Worm (Caenorhabditis elegans): ENCODE measurements around the gene T15B7.1.

T15B7.1 gene

ce11 chrV:6811863-6812262, 30.7 kb upstream of the T15B7.1 start:
- TF ChIP-seq nhr-76 (tag; optimal IDR thresholded peaks at IDR 0.05), result no peak
- TF ChIP-seq daf-16 (GFP tag; optimal IDR thresholded peaks at IDR 0.05), result no peak
- TF ChIP-seq daf-16 (tag; optimal IDR thresholded peaks at IDR 0.05), result peak; percentile 8
- peak; percentile 89 for TF ChIP-seq pqm-1 (tag; optimal IDR thresholded peaks at IDR 0.05)
- TF ChIP-seq dmd-6 (GFP tag; IDR thresholded peaks at IDR 0.05), result peak; percentile 83
- no peak for TF ChIP-seq R02D3.7 (tag; optimal IDR thresholded peaks at IDR 0.05)
- TF ChIP-seq unc-62 (GFP tag; optimal IDR thresholded peaks at IDR 0.05 in 1 of 2), result peak in 1 of 2 experiments; percentile 40
- TF ChIP-seq unc-62 (tag; optimal IDR thresholded peaks at IDR 0.05), result no peak
- TF ChIP-seq nhr-28 (tag; optimal IDR thresholded peaks at IDR 0.05), result peak; percentile 61

- TF ChIP-seq unc-62 (GFP tag; optimal IDR thresholded peaks at IDR 0.05 in 1 of 2) (peak in 1 of 2 experiments; percentile 37), unc-62 (tag; optimal IDR thresholded peaks at IDR 0.05) (no peak), rbr-2 (tag; optimal IDR thresholded peaks at IDR 0.05) (no peak), dmd-9 (GFP tag; IDR thresholded peaks at IDR 0.05) (no peak), aha-1 (tag) (peak; percentile 65), mdl-1 (tag; optimal IDR thresholded peaks at IDR 0.05) (no peak), ceh-44 (GFP tag; IDR thresholded peaks at IDR 0.05) (no peak), aly-2 (tag; optimal IDR thresholded peaks at IDR 0.05) (no peak), F44E2.7 (GFP tag; IDR thresholded peaks at IDR 0.05) (no peak)
Measured at ce11 chrV:6813862-6814261, 28.7 kb upstream of the T15B7.1 start.

ce11 chrV:6817184-6817583, 25.4 kb upstream of the T15B7.1 start, which contains the start of gene dmsr-14:
dmsr-14 (minus strand) TSS chrV:6817284.
- TF ChIP-seq nhr-77 (tag; optimal IDR thresholded peaks at IDR 0.05) (no peak), aly-2 (tag; optimal IDR thresholded peaks at IDR 0.05) (no peak)

- TF ChIP-seq cey-2 (tag; optimal IDR thresholded peaks at IDR 0.05; ENCODE audit: borderline replicate concordance, insufficient read depth) (no peak), vab-7 (GFP tag; IDR thresholded peaks at IDR 0.05) (no peak), zfp-2 (tag; optimal IDR thresholded peaks at IDR 0.05) (no peak), madf-5 (GFP tag; IDR thresholded peaks at IDR 0.05) (no peak), saeg-2 (GFP tag; IDR thresholded peaks at IDR 0.05) (no peak), dmd-9 (GFP tag; IDR thresholded peaks at IDR 0.05) (no peak), nhr-28 (tag; optimal IDR thresholded peaks at IDR 0.05) (no peak), F44E2.7 (GFP tag; IDR thresholded peaks at IDR 0.05) (no peak), ceh-28 (tag; optimal IDR thresholded peaks at IDR 0.05) (no peak), aly-2 (tag; optimal IDR thresholded peaks at IDR 0.05) (no peak), nhr-76 (tag; optimal IDR thresholded peaks at IDR 0.05) (no peak), duxl-1 (tag; optimal IDR thresholded peaks at IDR 0.05; ENCODE audit: poor library complexity) (no peak), hlh-11 (tag; optimal IDR thresholded peaks at IDR 0.05) (no peak), attf-4 (tag; optimal IDR thresholded peaks at IDR 0.05) (no peak), zfp-3 (GFP tag; conservative IDR thresholded peaks at IDR 0.05) (no peak), daf-8 (GFP tag; IDR thresholded peaks at IDR 0.05) (no peak), zip-11 (GFP tag; IDR thresholded peaks at IDR 0.05) (no peak), R02D3.7 (tag; optimal IDR thresholded peaks at IDR 0.05) (no peak), hmg-1.1 (GFP tag; IDR thresholded peaks at IDR 0.05) (no peak)
Measured at ce11 chrV:6819812-6820211, 22.7 kb upstream of the T15B7.1 start, which contains the start of gene dmsr-13. dmsr-13 (minus strand) TSS chrV:6819912.

ce11 chrV:6821509-6821908, 21.0 kb upstream of the T15B7.1 start, which contains the start of gene T15B7.8:
T15B7.8 (plus strand) TSS chrV:6821809.
- TF ChIP-seq zfp-3 (GFP tag; conservative IDR thresholded peaks at IDR 0.05), result no peak
- TF ChIP-seq lin-38 (GFP tag; IDR thresholded peaks at IDR 0.05), result no peak
- no peak for TF ChIP-seq gei-8 (GFP tag; optimal IDR thresholded peaks at IDR 0.05)

- TF ChIP-seq fos-1 (tag; optimal IDR thresholded peaks at IDR 0.05) (no peak), nhr-28 (tag; optimal IDR thresholded peaks at IDR 0.05) (peak; percentile 87), T20F7.1 (GFP tag; optimal IDR thresholded peaks at IDR 0.05) (peak; percentile 4), unc-62 (GFP tag; optimal IDR thresholded peaks at IDR 0.05 in 1 of 2) (peak in 1 of 2 experiments; percentile 81), unc-62 (tag; optimal IDR thresholded peaks at IDR 0.05) (no peak), nhr-77 (tag; optimal IDR thresholded peaks at IDR 0.05) (peak; percentile 58), snpc-4 (tag; optimal IDR thresholded peaks at IDR 0.05) (no peak), dmd-6 (GFP tag; IDR thresholded peaks at IDR 0.05) (peak; percentile 93), skn-1 (tag; optimal IDR thresholded peaks at IDR 0.05) (no peak), pqm-1 (tag; optimal IDR thresholded peaks at IDR 0.05) (peak; percentile 93), zfp-2 (tag; optimal IDR thresholded peaks at IDR 0.05) (no peak)
Measured at ce11 chrV:6823432-6823831, 19.1 kb upstream of the T15B7.1 start.
